Worm (Caenorhabditis elegans): ENCODE measurements around the gene sdz-11.

DNA sequence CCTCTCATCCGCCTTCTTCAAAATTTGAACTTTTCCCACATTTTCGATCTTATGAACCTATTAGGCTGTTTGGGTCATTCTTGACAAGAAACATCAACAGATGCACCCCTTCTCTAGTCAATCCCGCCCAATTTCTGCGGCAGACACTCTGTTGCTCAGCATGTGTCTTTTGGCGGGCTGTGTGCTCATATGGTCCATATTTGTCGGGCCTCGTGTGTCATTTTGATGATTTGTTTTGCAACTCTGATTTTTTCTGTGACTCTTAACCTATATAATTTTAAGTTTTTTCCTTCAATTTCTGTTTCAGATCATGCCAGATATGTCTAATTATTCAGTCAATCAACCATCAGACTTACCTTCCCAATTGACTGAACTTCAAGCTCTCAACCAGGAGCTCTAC, 35.1 kb upstream of the sdz-11 start, which contains the start of gene T24E12.13:
- no peak for TF ChIP-seq Y116A8C.19 (tag; optimal IDR thresholded peaks at IDR 0.05; ENCODE audit: borderline replicate concordance)
- TF ChIP-seq egl-27 (tag; optimal IDR thresholded peaks at IDR 0.05): no peak
- no peak for TF ChIP-seq lin-39 (tag; optimal IDR thresholded peaks at IDR 0.05)
- TF ChIP-seq snpc-4 (tag; optimal IDR thresholded peaks at IDR 0.05): no peak
- TF ChIP-seq ztf-11 (tag; optimal IDR thresholded peaks at IDR 0.05): no peak
- no peak for TF ChIP-seq blmp-1 (tag; optimal IDR thresholded peaks at IDR 0.05)
- no peak for TF ChIP-seq fkh-10 (GFP tag; optimal IDR thresholded peaks at IDR 0.05)
- no peak for TF ChIP-seq nhr-71 (tag; optimal IDR thresholded peaks at IDR 0.05)
- no peak for TF ChIP-seq mep-1 (tag; optimal IDR thresholded peaks at IDR 0.05)
- no peak for TF ChIP-seq mab-9 (GFP tag; IDR thresholded peaks at IDR 0.05)
- no peak for TF ChIP-seq unc-130 (tag; optimal IDR thresholded peaks at IDR 0.05)
